Fruit fly (Drosophila melanogaster) whole organism, pupa: ENCODE data around the gene mkg-p.

Experiments
- CG10348 ChIP-seq: fragments of 200-800 bp; sonication (Bioruptor generic); IDR thresholded peaks from 2 replicates; pipeline ENCODE4 v1.3.6; 2022; ENCODE audit warnings: missing biosample characterization, missing genetic modification characterization
- CG12605 ChIP-seq: fragments of 200-800 bp; sonication (Bioruptor generic); IDR thresholded peaks from 2 replicates; pipeline ENCODE4 v1.3.6; 2022; ENCODE audit warnings: missing biosample characterization, missing genetic modification characterization
- CG13204 ChIP-seq: fragments of 200-800 bp; sonication (Bioruptor generic); optimal IDR thresholded peaks from 2 replicates; lab custom pipeline; 2018; ENCODE audit warnings: missing biosample characterization, mild to moderate bottlenecking, missing genetic modification characterization, moderate library complexity
- CG14655 ChIP-seq: fragments of 200-800 bp; sonication (Bioruptor generic); optimal IDR thresholded peaks from 3 replicates; lab custom pipeline; 2017; ENCODE audit warnings: mild to moderate bottlenecking, missing biosample characterization, missing genetic modification reagents, missing genetic modification characterization
- CG4496 ChIP-seq: fragments of 200-800 bp; sonication (Bioruptor generic); IDR thresholded peaks from 3 replicates; pipeline ENCODE4 v1.3.6; 2022; ENCODE audit warnings: missing biosample characterization, missing genetic modification characterization
- CG8159 ChIP-seq: fragments of 200-800 bp; sonication (Bioruptor generic); optimal IDR thresholded peaks from 3 replicates; lab custom pipeline; 2018; ENCODE audit warnings: missing biosample characterization, mild to moderate bottlenecking, missing genetic modification characterization, moderate library complexity
- CG8301 ChIP-seq: fragments of 200-800 bp; sonication (Bioruptor generic); optimal IDR thresholded peaks from 2 replicates; lab custom pipeline; 2018; ENCODE audit warnings: missing biosample characterization, mild to moderate bottlenecking, missing genetic modification characterization
- CG9948 ChIP-seq: fragments of 200-800 bp; sonication (Bioruptor generic); optimal IDR thresholded peaks from 2 replicates; lab custom pipeline; 2018; ENCODE audit warnings: missing biosample characterization, mild to moderate bottlenecking, missing genetic modification characterization, moderate library complexity
- EcR ChIP-seq: fragments of 200-800 bp; sonication (Bioruptor generic); optimal IDR thresholded peaks from 3 replicates; lab custom pipeline; 2019; ENCODE audit warnings: missing biosample characterization, missing genetic modification characterization, mild to moderate bottlenecking, moderate library complexity, missing genetic modification reagents
- Ets98B ChIP-seq: fragments of 200-800 bp; sonication (Bioruptor generic); IDR thresholded peaks from 2 replicates; pipeline ENCODE4 v1.3.6; 2022; ENCODE audit warnings: missing biosample characterization, missing genetic modification characterization
- Pif1B ChIP-seq: fragments of 200-800 bp; sonication (Bioruptor generic); optimal IDR thresholded peaks from 3 replicates; lab custom pipeline; 2016; ENCODE audit warnings: missing biosample characterization, missing genetic modification characterization
- Snoo ChIP-seq: fragments of 200-800 bp; sonication (Bioruptor generic); optimal IDR thresholded peaks from 3 replicates; lab custom pipeline; 2017; ENCODE audit warnings: missing biosample characterization, mild to moderate bottlenecking, missing genetic modification characterization, inconsistent platforms
- fd96Ca ChIP-seq: fragments of 200-800 bp; sonication (Bioruptor generic); IDR thresholded peaks from 3 replicates; pipeline ENCODE4 v1.3.6; 2022; ENCODE audit warnings: missing biosample characterization, missing genetic modification characterization

DNA sequence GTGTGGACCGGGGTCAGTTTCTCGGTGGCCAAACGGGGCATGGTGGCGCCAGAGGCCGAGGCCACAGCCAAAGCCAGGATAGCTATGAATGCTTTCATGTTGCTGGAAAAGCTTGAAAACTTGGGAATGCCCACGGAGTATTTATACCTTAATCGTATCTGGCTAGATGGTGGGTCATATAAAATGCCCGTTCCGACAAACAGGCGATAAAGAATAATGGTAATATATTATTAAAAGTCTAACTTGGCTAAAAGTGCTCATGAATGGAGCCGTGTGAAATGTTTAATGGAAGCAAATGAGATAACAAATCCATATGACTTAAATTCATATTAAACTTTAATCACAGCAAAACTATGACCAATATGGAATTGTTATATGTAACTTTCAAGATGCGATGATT lies 11.5 kb downstream of the mkg-p start, which contains the start of gene Jon66Cii:
- TF ChIP-seq EcR (GFP tag; lab: Kevin White, UChicago) (no peak), CG10348 (GFP tag; lab: Robert Waterston, UW) (no peak), CG9948 (tag; lab: Kevin White, UChicago) (no peak), Ets98B (GFP tag; lab: Robert Waterston, UW) (no peak), CG4496 (GFP tag; lab: Robert Waterston, UW) (no peak), CG12605 (GFP tag; lab: Robert Waterston, UW) (no peak), fd96Ca (GFP tag; lab: Robert Waterston, UW) (no peak), Pif1B (GFP tag; lab: Kevin White, UChicago) (no peak), Snoo (tag; lab: Kevin White, UChicago) (no peak), CG8159 (tag; lab: Kevin White, UChicago) (no peak), CG13204 (GFP tag; lab: Kevin White, UChicago) (no peak), CG8301 (tag; lab: Kevin White, UChicago) (no peak), CG14655 (GFP tag; lab: Kevin White, UChicago) (no peak)
